Worm (Caenorhabditis elegans): Measurements from ENCODE around the gene psd-1.

- TF ChIP-seq egl-27 (tag; optimal IDR thresholded peaks at IDR 0.05) (no peak), unc-62 (GFP tag; optimal IDR thresholded peaks at IDR 0.05) (no peak), ceh-82 (tag; optimal IDR thresholded peaks at IDR 0.05) (no peak), nhr-11 (tag; optimal IDR thresholded peaks at IDR 0.05) (no peak), alr-1 (tag; optimal IDR thresholded peaks at IDR 0.05; ENCODE audit: borderline replicate concordance) (no peak)
Measured at ce11 chrIII:7229687-7230086, 45.5 kb downstream of the psd-1 start, which contains the start of gene R151.8.

Measured in whole organism, L1 larva.